Fruit fly (Drosophila melanogaster): ENCODE results near the gene Septin4.

DNA sequence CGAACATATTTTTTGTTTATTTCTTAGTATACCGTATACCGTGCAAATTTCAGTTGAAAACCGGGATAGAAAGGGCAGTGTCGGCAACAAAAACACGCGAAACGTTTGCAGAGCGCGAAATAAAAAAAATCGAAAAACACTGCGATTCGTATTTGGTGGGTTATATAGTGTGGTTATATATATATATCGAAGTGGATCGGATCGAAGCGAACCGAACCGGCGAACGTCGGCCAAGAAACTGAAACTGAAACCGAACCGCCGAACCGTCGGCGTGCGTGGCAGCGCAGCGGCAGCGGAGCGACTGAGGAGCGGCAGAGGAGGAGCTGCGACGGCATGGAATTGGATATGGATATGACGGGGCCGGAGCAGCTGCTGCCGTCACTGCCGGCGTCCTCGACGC lies 26.2 kb upstream of the Septin4 start, which contains the start of the genes CG32572 and CG34325:
- TF ChIP-seq CG7928 (GFP tag; optimal IDR thresholded peaks at IDR 0.05) (no peak), unc-4 (GFP tag; IDR thresholded peaks at IDR 0.05; ENCODE audit: partially characterized antibody) (no peak), hbn (GFP tag; IDR thresholded peaks at IDR 0.05; ENCODE audit: partially characterized antibody) (no peak), gem (tag; optimal IDR thresholded peaks at IDR 0.05) (no peak), CG9876 (GFP tag; optimal IDR thresholded peaks at IDR 0.05) (no peak), Hr3 (GFP tag; optimal IDR thresholded peaks at IDR 0.05) (no peak), CG2199 (GFP tag; IDR thresholded peaks at IDR 0.05) (no peak), jing (GFP tag; optimal IDR thresholded peaks at IDR 0.05) (no peak), chinmo (GFP tag; IDR thresholded peaks at IDR 0.05; ENCODE audit: partially characterized antibody) (no peak)

All from whole organism, embryonic.